Worm (Caenorhabditis elegans) whole organism, L2 larva: ENCODE results near the gene dig-1.

Experiments
- C34F6.9 ChIP-seq: fragments of 150-350 bp; optimal IDR thresholded peaks from 2 replicates; lab custom pipeline; 2014; ENCODE audit warnings: missing biosample characterization, missing genetic modification characterization
- F13H6.1 ChIP-seq: sonication (generic microtip); optimal IDR thresholded peaks from 2 replicates; lab custom pipeline; 2016; ENCODE audit warnings: missing genetic modification characterization, missing compliant biosample characterization
- R02D3.7 ChIP-seq: fragments of 150-350 bp; optimal IDR thresholded peaks from 2 replicates; lab custom pipeline; 2014; ENCODE audit warnings: missing biosample characterization, missing genetic modification characterization
- Y55F3AM.14 ChIP-seq: fragments of 200-800 bp; sonication (Bioruptor generic); optimal IDR thresholded peaks from 2 replicates; lab custom pipeline; 2018; ENCODE audit warnings: mild to moderate bottlenecking, missing genetic modification characterization, missing compliant biosample characterization
- ZK546.5 ChIP-seq: sonication (generic microtip); optimal IDR thresholded peaks from 2 replicates; lab custom pipeline; 2017; ENCODE audit warnings: missing biosample characterization, missing genetic modification characterization
- alr-1 ChIP-seq: fragments of 150-350 bp; optimal IDR thresholded peaks from 2 replicates; lab custom pipeline; 2014; ENCODE audit warnings: missing biosample characterization, missing genetic modification characterization
- aly-2 ChIP-seq: fragments of 150-350 bp; optimal IDR thresholded peaks from 2 replicates; lab custom pipeline; 2014; ENCODE audit warnings: missing biosample characterization, missing genetic modification characterization
- ama-1 ChIP-seq: fragments of 150-350 bp; optimal IDR thresholded peaks from 2 replicates; lab custom pipeline; 2018; ENCODE audit warnings: inconsistent platforms
- ceh-16 ChIP-seq: fragments of 150-350 bp; optimal IDR thresholded peaks from 2 replicates; lab custom pipeline; 2014; ENCODE audit warnings: missing biosample characterization, missing genetic modification characterization
- crh-2 ChIP-seq: sonication (generic microtip); optimal IDR thresholded peaks from 2 replicates; lab custom pipeline; 2017; ENCODE audit warnings: missing biosample characterization, missing genetic modification characterization
- egl-27 ChIP-seq: sonication (generic microtip); optimal IDR thresholded peaks from 3 replicates; lab custom pipeline; 2017; ENCODE audit warnings: missing biosample characterization, missing genetic modification reagents, missing genetic modification characterization
- elt-1 ChIP-seq: fragments of 150-350 bp; optimal IDR thresholded peaks from 2 replicates; lab custom pipeline; 2014; ENCODE audit warnings: missing biosample characterization, missing genetic modification characterization
- elt-3 ChIP-seq: sonication (generic microtip); optimal IDR thresholded peaks from 2 replicates; lab custom pipeline; 2017; ENCODE audit warnings: missing biosample characterization, missing genetic modification characterization
- gmeb-1 ChIP-seq: fragments of 150-350 bp; optimal IDR thresholded peaks from 2 replicates; lab custom pipeline; 2014; ENCODE audit warnings: missing biosample characterization, missing genetic modification characterization
- lin-11 ChIP-seq: fragments of 150-350 bp; sonication (generic microtip); optimal IDR thresholded peaks from 2 replicates; lab custom pipeline; 2014; ENCODE audit warnings: missing biosample characterization, missing genetic modification characterization, inconsistent platforms, mixed read lengths
- lin-13 ChIP-seq: fragments of 150-350 bp; optimal IDR thresholded peaks from 2 replicates; lab custom pipeline; 2014; ENCODE audit warnings: missing biosample characterization, missing genetic modification reagents, missing genetic modification characterization
- lsy-2 ChIP-seq, 2 experiments: fragments of 150-350 bp in 1 of 2; sonication (generic microtip) in 1 of 2; optimal IDR thresholded peaks; 2 replicates each; lab custom pipeline; 2014 to 2017; ENCODE audit warnings: missing biosample characterization in 2 of 2, missing genetic modification characterization in 2 of 2
- mab-5 ChIP-seq: fragments of 150-350 bp; optimal IDR thresholded peaks from 2 replicates; lab custom pipeline; 2014; ENCODE audit warnings: missing biosample characterization, missing genetic modification characterization
- nhr-10 ChIP-seq: sonication (generic microtip); optimal IDR thresholded peaks from 2 replicates; lab custom pipeline; 2017; ENCODE audit warnings: missing biosample characterization, missing genetic modification characterization
- nhr-11 ChIP-seq: fragments of 150-350 bp; optimal IDR thresholded peaks from 2 replicates; lab custom pipeline; 2014; ENCODE audit warnings: missing biosample characterization, missing genetic modification characterization
- nhr-12 ChIP-seq: fragments of 150-350 bp; optimal IDR thresholded peaks from 2 replicates; lab custom pipeline; 2014; ENCODE audit warnings: missing biosample characterization, missing genetic modification characterization
- nhr-129 ChIP-seq: fragments of 150-350 bp; optimal IDR thresholded peaks from 2 replicates; lab custom pipeline; 2014; ENCODE audit warnings: missing biosample characterization, missing genetic modification characterization
- nhr-237 ChIP-seq: fragments of 150-350 bp; optimal IDR thresholded peaks from 2 replicates; lab custom pipeline; 2014; ENCODE audit warnings: missing biosample characterization, missing genetic modification characterization
- nhr-25 ChIP-seq: fragments of 150-350 bp; sonication (generic microtip); optimal IDR thresholded peaks from 3 replicates; lab custom pipeline; 2014; ENCODE audit warnings: missing biosample characterization, missing genetic modification characterization
- nhr-6 ChIP-seq: fragments of 150-350 bp; optimal IDR thresholded peaks from 2 replicates; lab custom pipeline; 2014; ENCODE audit warnings: missing biosample characterization, missing genetic modification characterization
- nhr-77 ChIP-seq: fragments of 150-350 bp; optimal IDR thresholded peaks from 2 replicates; lab custom pipeline; 2014; ENCODE audit warnings: missing biosample characterization, missing genetic modification characterization
- sem-4 ChIP-seq: fragments of 150-350 bp; optimal IDR thresholded peaks from 2 replicates; lab custom pipeline; 2014; ENCODE audit warnings: missing biosample characterization, missing genetic modification reagents, missing genetic modification characterization
- skn-1 ChIP-seq: sonication (generic microtip); optimal IDR thresholded peaks from 2 replicates; lab custom pipeline; 2017; ENCODE audit warnings: missing biosample characterization, missing genetic modification characterization
- sma-3 ChIP-seq: sonication (generic microtip); optimal IDR thresholded peaks from 2 replicates; lab custom pipeline; 2016; ENCODE audit warnings: missing genetic modification reagents, missing genetic modification characterization, missing compliant biosample characterization
- sma-9 ChIP-seq, 2 experiments: fragments of 150-350 bp in 1 of 2; sonication (generic microtip) in 1 of 2; optimal IDR thresholded peaks; 2 replicates each; lab custom pipeline; 2014 to 2016; ENCODE audit warnings: missing genetic modification characterization in 2 of 2, mild to moderate bottlenecking in 1 of 2, missing biosample characterization in 1 of 2, missing compliant biosample characterization in 1 of 2, missing genetic modification reagents in 1 of 2, moderate library complexity in 1 of 2
- snpc-4 ChIP-seq: fragments of 150-350 bp; optimal IDR thresholded peaks from 2 replicates; lab custom pipeline; 2014; ENCODE audit warnings: missing biosample characterization, missing genetic modification characterization
- unc-39 ChIP-seq: fragments of 150-350 bp; optimal IDR thresholded peaks from 2 replicates; lab custom pipeline; 2014; ENCODE audit warnings: missing biosample characterization, missing genetic modification characterization
- unc-55 ChIP-seq: fragments of 150-350 bp; sonication (generic microtip); optimal IDR thresholded peaks from 3 replicates; lab custom pipeline; 2014; ENCODE audit warnings: missing biosample characterization, missing genetic modification reagents, missing genetic modification characterization
- zag-1 ChIP-seq: fragments of 150-350 bp; optimal IDR thresholded peaks from 2 replicates; lab custom pipeline; 2014; ENCODE audit warnings: missing biosample characterization, missing genetic modification characterization
- ztf-1 ChIP-seq: fragments of 200-800 bp; sonication (Bioruptor generic); conservative IDR thresholded peaks from 2 replicates; pipeline ENCODE4 v1.3.6; 2022; ENCODE audit warnings: missing genetic modification characterization, missing compliant biosample characterization
- ztf-11 ChIP-seq: sonication (generic microtip); optimal IDR thresholded peaks from 2 replicates; lab custom pipeline; 2017; ENCODE audit warnings: missing biosample characterization, missing genetic modification characterization

The dig-1 gene

ce11 chrIII:6731285-6731684, 14.8 kb upstream of the dig-1 start:
- peak in 1 of 2 experiments; percentile 16 for TF ChIP-seq lsy-2 (tag; optimal IDR thresholded peaks at IDR 0.05; lab: Kevin White, UChicago)
- TF ChIP-seq alr-1 (tag; lab: Kevin White, UChicago) = no peak
- peak; percentile 2 for TF ChIP-seq C34F6.9 (tag; lab: Kevin White, UChicago)

- TF ChIP-seq mab-5 (tag; lab: Kevin White, UChicago) (no peak), aly-2 (no peak), nhr-10 (tag; lab: Kevin White, UChicago) (no peak), nhr-77 (tag; lab: Kevin White, UChicago) (no peak), R02D3.7 (tag; lab: Kevin White, UChicago) (no peak), nhr-25 (tag; lab: Kevin White, UChicago) (no peak), nhr-237 (no peak), nhr-11 (no peak), snpc-4 (tag; lab: Kevin White, UChicago) (no peak), elt-3 (no peak)
Observed at ce11 chrIII:6734420-6734819, 11.7 kb upstream of the dig-1 start, which contains the start of gene Y102E9.3. Y102E9.3 (minus strand) TSS chrIII:6734520.

ce11 chrIII:6736566-6736965, 9.5 kb upstream of the dig-1 start, which contains the start of gene Y102E9.6:
Y102E9.6 (minus strand) TSS chrIII:6736666.
- TF ChIP-seq ztf-11 (tag; lab: Kevin White, UChicago) = no peak
- no peak for TF ChIP-seq ztf-1 (GFP tag; lab: Robert Waterston, UW)
- no peak for TF ChIP-seq sma-3 (GFP tag; lab: Kevin White, UChicago)
- no peak for TF ChIP-seq zag-1 (tag; lab: Kevin White, UChicago)
- TF ChIP-seq nhr-10 (tag; lab: Kevin White, UChicago) = no peak
- TF ChIP-seq sem-4 (tag; lab: Kevin White, UChicago) = no peak
- no peak for TF ChIP-seq Y55F3AM.14 (GFP tag; lab: Kevin White, UChicago)
- no peak for TF ChIP-seq R02D3.7 (tag; lab: Kevin White, UChicago)

- no peak for TF ChIP-seq alr-1 (tag; lab: Kevin White, UChicago)
- no peak for TF ChIP-seq snpc-4 (tag; lab: Kevin White, UChicago)
- TF ChIP-seq gmeb-1 = no peak
- no peak for TF ChIP-seq ama-1
- TF ChIP-seq nhr-11 = no peak
- no peak for TF ChIP-seq crh-2 (tag; lab: Kevin White, UChicago)
- TF ChIP-seq unc-55 (GFP tag; lab: Kevin White, UChicago) = no peak
- no peak for TF ChIP-seq mab-5 (tag; lab: Kevin White, UChicago)
- TF ChIP-seq lin-11 (tag; lab: Kevin White, UChicago) = no peak
- TF ChIP-seq egl-27 (tag; lab: Kevin White, UChicago) = no peak
- TF ChIP-seq ceh-16 (tag; lab: Kevin White, UChicago) = no peak
- no peak for TF ChIP-seq ZK546.5 (tag; lab: Kevin White, UChicago)
- no peak for TF ChIP-seq nhr-6
- no peak for TF ChIP-seq elt-1 (tag; lab: Kevin White, UChicago)
- no peak for TF ChIP-seq sma-9 (GFP tag; optimal IDR thresholded peaks at IDR 0.05; lab: Kevin White, UChicago)
- TF ChIP-seq sma-9 (tag; optimal IDR thresholded peaks at IDR 0.05; lab: Kevin White, UChicago) = no peak
- TF ChIP-seq R02D3.7 (tag; lab: Kevin White, UChicago) = no peak
- TF ChIP-seq zag-1 (tag; lab: Kevin White, UChicago) = no peak
- TF ChIP-seq nhr-10 (tag; lab: Kevin White, UChicago) = no peak
- no peak for TF ChIP-seq nhr-25 (tag; lab: Kevin White, UChicago)
- no peak for TF ChIP-seq ztf-1 (GFP tag; lab: Robert Waterston, UW)
Observed at ce11 chrIII:6736971-6737370, 9.1 kb upstream of the dig-1 start, which contains the start of gene K07E12.2. K07E12.2 (plus strand) TSS chrIII:6737271.

- TF ChIP-seq lin-13 (GFP tag; lab: Kevin White, UChicago) = no peak
- TF ChIP-seq unc-39 (tag; lab: Kevin White, UChicago) = no peak
- no peak for TF ChIP-seq egl-27 (tag; lab: Kevin White, UChicago)
- no peak for TF ChIP-seq sma-9 (GFP tag; optimal IDR thresholded peaks at IDR 0.05; lab: Kevin White, UChicago)
- TF ChIP-seq sma-9 (tag; optimal IDR thresholded peaks at IDR 0.05; lab: Kevin White, UChicago) = no peak
Observed at ce11 chrIII:6740072-6740471, 6.0 kb upstream of the dig-1 start.

- TF ChIP-seq nhr-129 = peak; percentile 40
- TF ChIP-seq mab-5 (tag; lab: Kevin White, UChicago) = no peak
- TF ChIP-seq skn-1 (tag; lab: Kevin White, UChicago) = no peak
- no peak for TF ChIP-seq Y55F3AM.14 (GFP tag; lab: Kevin White, UChicago)
- no peak for TF ChIP-seq nhr-12 (tag; lab: Kevin White, UChicago)
- TF ChIP-seq F13H6.1 (tag; lab: Kevin White, UChicago) = peak; percentile 44
Observed at ce11 chrIII:6742597-6742996, 3.5 kb upstream of the dig-1 start.
